Fruit fly (Drosophila melanogaster) whole organism, prepupa: ENCODE data around the gene CG15739.

ENCODE experiments used
- CG6276 ChIP-seq: fragments of 200-800 bp; sonication (Bioruptor generic); optimal IDR thresholded peaks from 2 replicates; lab custom pipeline; 2017; ENCODE audit warnings: missing biosample characterization, mild to moderate bottlenecking, missing genetic modification characterization
- CG6854 ChIP-seq: fragments of 200-800 bp; sonication (Bioruptor generic); optimal IDR thresholded peaks from 2 replicates; lab custom pipeline; 2017; ENCODE audit warnings: missing biosample characterization, mild to moderate bottlenecking, missing genetic modification characterization
- CG7368 ChIP-seq: fragments of 200-800 bp; sonication (Bioruptor generic); optimal IDR thresholded peaks from 3 replicates; lab custom pipeline; 2016; ENCODE audit warnings: missing biosample characterization, missing genetic modification characterization
- CG8319 ChIP-seq: fragments of 200-800 bp; sonication (Bioruptor generic); optimal IDR thresholded peaks from 3 replicates; lab custom pipeline; 2016; ENCODE audit warnings: missing biosample characterization, missing genetic modification characterization
- Ets21C ChIP-seq: fragments of 200-800 bp; sonication (Bioruptor generic); optimal IDR thresholded peaks from 3 replicates; lab custom pipeline; 2016; ENCODE audit warnings: missing biosample characterization, missing genetic modification characterization
- Hr39 ChIP-seq: fragments of 200-800 bp; sonication (Bioruptor generic); optimal IDR thresholded peaks from 2 replicates; lab custom pipeline; 2016; ENCODE audit warnings: missing biosample characterization, missing genetic modification characterization
- Sox102F ChIP-seq: fragments of 200-800 bp; sonication (Bioruptor generic); optimal IDR thresholded peaks from 2 replicates; lab custom pipeline; 2016; ENCODE audit warnings: missing biosample characterization, mild to moderate bottlenecking, missing genetic modification characterization
- eg ChIP-seq: fragments of 200-800 bp; sonication (Bioruptor generic); IDR thresholded peaks from 3 replicates; pipeline ENCODE4 v1.3.6; 2022; ENCODE audit warnings: missing biosample characterization, missing genetic modification characterization
- pdm3 ChIP-seq: fragments of 200-800 bp; sonication (Bioruptor generic); optimal IDR thresholded peaks from 3 replicates; lab custom pipeline; 2016; ENCODE audit warnings: missing biosample characterization, missing genetic modification characterization

- TF ChIP-seq Ets21C (no peak), eg (no peak), CG6854 (GFP tag; lab: Kevin White, UChicago) (no peak), CG7368 (GFP tag; lab: Kevin White, UChicago) (no peak), Sox102F (no peak), pdm3 (GFP tag; lab: Kevin White, UChicago) (no peak), CG8319 (GFP tag; lab: Kevin White, UChicago) (no peak), CG6276 (GFP tag; lab: Kevin White, UChicago) (no peak), Hr39 (no peak)
Measured at dm6 chrX:11877165-11877564, 4.0 kb downstream of the CG15739 start, which contains the start of gene CG10352.
